Fruit fly (Drosophila melanogaster): Measurements from ENCODE around the gene CG43445.

The CG43445 gene

dm6 chr3R:17901049-17901448 is 10.1 kb upstream of the CG43445 start (continued):
- TF ChIP-seq CG12659 (GFP tag; optimal IDR thresholded peaks at IDR 0.05) (no peak), shn (GFP tag; optimal IDR thresholded peaks at IDR 0.05) (no peak), tna (GFP tag; IDR thresholded peaks at IDR 0.05; ENCODE audit: partially characterized antibody) (no peak), trem (tag; optimal IDR thresholded peaks at IDR 0.05) (no peak), CG11696 (GFP tag; IDR thresholded peaks at IDR 0.05) (no peak), CG8388 (GFP tag; optimal IDR thresholded peaks at IDR 0.05) (no peak)

dm6 chr3R:17902233-17902632 is 8.9 kb upstream of the CG43445 start:
- TF ChIP-seq slou (GFP tag; optimal IDR thresholded peaks at IDR 0.05) (no peak), Adf1 (GFP tag; IDR thresholded peaks at IDR 0.05) (peak; percentile 65; the same call in 1 of the 2 replicates), ssp (GFP tag; IDR thresholded peaks at IDR 0.05) (no peak), CG15011 (GFP tag; optimal IDR thresholded peaks at IDR 0.05) (no peak), HHEX (GFP tag; optimal IDR thresholded peaks at IDR 0.05) (no peak), zfh1 (GFP tag; IDR thresholded peaks at IDR 0.05) (no peak), ewg (GFP tag; optimal IDR thresholded peaks at IDR 0.05) (peak; percentile 90), Asciz (GFP tag; optimal IDR thresholded peaks at IDR 0.05) (no peak), crol (GFP tag; IDR thresholded peaks at IDR 0.05) (peak; percentile 37; the same call in 1 of the 2 replicates), CG6791 (GFP tag; IDR thresholded peaks at IDR 0.05; ENCODE audit: partially characterized antibody) (peak; percentile 56; the same call in 1 of the 3 replicates), bbx (GFP tag; IDR thresholded peaks at IDR 0.05; ENCODE audit: partially characterized antibody) (peak; percentile 71), CG9876 (GFP tag; optimal IDR thresholded peaks at IDR 0.05) (no peak), CG3065 (GFP tag; optimal IDR thresholded peaks at IDR 0.05) (no peak), eyg (GFP tag; optimal IDR thresholded peaks at IDR 0.05) (no peak), ab (GFP tag; optimal IDR thresholded peaks at IDR 0.05) (no peak), CG42726 (GFP tag; IDR thresholded peaks at IDR 0.05; ENCODE audit: partially characterized antibody) (peak; percentile 48; the same call in 1 of the 2 replicates), Elba2 (GFP tag; optimal IDR thresholded peaks at IDR 0.05) (no peak), seq (GFP tag; IDR thresholded peaks at IDR 0.05) (0 out of 2 replicates have a peak, but pooled peaks have one; percentile 12), caup (GFP tag; optimal IDR thresholded peaks at IDR 0.05; ENCODE audit: severe bottlenecking) (no peak), Lim3 (GFP tag; IDR thresholded peaks at IDR 0.05) (no peak), sug (tag; optimal IDR thresholded peaks at IDR 0.05) (no peak), repo (GFP tag; optimal IDR thresholded peaks at IDR 0.05) (no peak), pb (GFP tag; optimal IDR thresholded peaks at IDR 0.05) (no peak), chinmo (GFP tag; IDR thresholded peaks at IDR 0.05; ENCODE audit: partially characterized antibody) (0 out of 4 replicates have a peak, but pooled peaks have one; percentile 23), nerfin-1 (tag; optimal IDR thresholded peaks at IDR 0.05) (peak; percentile 99), Fer2 (tag; optimal IDR thresholded peaks at IDR 0.05) (no peak), p53 (GFP tag; optimal IDR thresholded peaks at IDR 0.05) (no peak), fru (optimal IDR thresholded peaks at IDR 0.05) (no peak), ro (GFP tag; IDR thresholded peaks at IDR 0.05) (no peak), CG8478 (optimal IDR thresholded peaks at IDR 0.05) (peak; percentile 41), az2 (GFP tag; optimal IDR thresholded peaks at IDR 0.05) (no peak), Bgb (GFP tag; IDR thresholded peaks at IDR 0.05; ENCODE audit: partially characterized antibody) (peak; percentile 45; the same call in 1 of the 2 replicates), Gug (GFP tag; IDR thresholded peaks at IDR 0.05) (no peak), CG17186 (GFP tag; optimal IDR thresholded peaks at IDR 0.05) (no peak), mld (GFP tag; IDR thresholded peaks at IDR 0.05; ENCODE audit: partially characterized antibody) (no peak), CG9817 (tag; optimal IDR thresholded peaks at IDR 0.05) (no peak), mam (GFP tag; optimal IDR thresholded peaks at IDR 0.05) (no peak), tna (GFP tag; IDR thresholded peaks at IDR 0.05; ENCODE audit: partially characterized antibody) (0 out of 2 replicates have a peak, but pooled peaks have one; percentile 11), CG7963 (GFP tag; IDR thresholded peaks at IDR 0.05; ENCODE audit: partially characterized antibody) (peak; percentile 48; the same call in 2 of the 3 replicates), Opbp (GFP tag; IDR thresholded peaks at IDR 0.05; ENCODE audit: partially characterized antibody) (peak; percentile 55; the same call in 2 of the 3 replicates)

All from whole organism, embryonic.